Worm (Caenorhabditis elegans): ENCODE measurements around the gene pcyt-1.

DNA sequence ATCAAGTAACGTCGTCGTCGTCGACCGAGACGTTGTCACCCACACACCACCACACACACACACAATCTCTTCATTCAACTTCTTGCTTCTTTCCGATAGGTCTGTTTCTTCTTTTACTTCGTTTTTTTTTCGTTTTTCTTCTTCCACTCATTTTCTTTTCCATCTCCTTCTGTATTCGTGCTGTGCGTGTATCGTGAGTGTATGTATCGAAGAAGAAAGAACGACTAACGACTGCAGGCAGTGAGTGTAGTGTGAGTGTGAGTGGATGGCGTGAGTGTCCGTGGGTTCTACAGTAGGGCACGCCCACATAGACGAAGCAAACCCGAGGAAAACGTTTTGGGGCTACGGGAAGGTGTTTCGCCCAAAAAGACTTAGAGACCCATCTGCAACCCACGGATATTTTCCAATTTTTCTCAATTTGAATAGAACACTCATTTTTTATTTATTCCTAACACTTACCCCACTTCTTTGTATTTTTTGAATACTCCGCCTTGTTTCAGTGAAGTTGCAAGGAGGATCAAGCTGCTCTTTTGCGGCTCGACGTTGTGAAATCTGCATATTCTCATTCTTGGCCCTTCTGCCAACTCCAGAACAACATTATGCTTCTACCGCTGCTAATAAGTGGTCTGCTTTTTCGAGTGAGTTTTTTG is 13.6 kb downstream of the pcyt-1 start, which contains the start of gene adt-2:
- TF ChIP-seq nhr-76 (tag; optimal IDR thresholded peaks at IDR 0.05) (no peak), ceh-8 (GFP tag; optimal IDR thresholded peaks at IDR 0.05) (no peak), nhr-20 (tag; optimal IDR thresholded peaks at IDR 0.05) (peak; percentile 43), elt-2 (tag; optimal IDR thresholded peaks at IDR 0.05) (no peak), ama-1 (optimal IDR thresholded peaks at IDR 0.05) (no peak), lin-15B (tag; optimal IDR thresholded peaks at IDR 0.05) (no peak), unc-62 (GFP tag; optimal IDR thresholded peaks at IDR 0.05) (no peak), unc-130 (tag; optimal IDR thresholded peaks at IDR 0.05) (no peak), jun-1 (tag; optimal IDR thresholded peaks at IDR 0.05) (no peak)

Measured in whole organism, L1 larva.